Fruit fly (Drosophila melanogaster) whole organism, embryonic: ENCODE data around the gene CG11668.

Experiments
- Antp ChIP-seq: fragments of 200-800 bp; sonication (Bioruptor generic); optimal IDR thresholded peaks from 3 replicates; lab custom pipeline; 2016; ENCODE audit warnings: missing biosample characterization, missing genetic modification characterization
- Blimp-1 ChIP-seq: fragments of 200-800 bp; sonication (Bioruptor generic); optimal IDR thresholded peaks from 3 replicates; lab custom pipeline; 2018; ENCODE audit warnings: missing biosample characterization, missing genetic modification characterization, mild to moderate bottlenecking, moderate library complexity, missing genetic modification reagents
- CG11723 ChIP-seq: fragments of 200-800 bp; sonication (Bioruptor generic); optimal IDR thresholded peaks from 2 replicates; lab custom pipeline; 2017; ENCODE audit warnings: missing biosample characterization, mild to moderate bottlenecking, missing genetic modification characterization
- CG12942 ChIP-seq: fragments of 200-800 bp; sonication (Bioruptor generic); optimal IDR thresholded peaks from 3 replicates; lab custom pipeline; 2016; ENCODE audit warnings: missing biosample characterization, missing genetic modification characterization
- CG13624 ChIP-seq: fragments of 200-800 bp; sonication (Bioruptor generic); optimal IDR thresholded peaks from 2 replicates; lab custom pipeline; 2016; ENCODE audit warnings: missing biosample characterization, missing genetic modification characterization
- CG14710 ChIP-seq: fragments of 200-800 bp; sonication (Bioruptor generic); optimal IDR thresholded peaks from 3 replicates; lab custom pipeline; 2019; ENCODE audit warnings: missing biosample characterization, mild to moderate bottlenecking, missing genetic modification characterization, moderate library complexity
- CG1529 ChIP-seq: fragments of 200-800 bp; sonication (Bioruptor generic); optimal IDR thresholded peaks from 3 replicates; lab custom pipeline; 2018; ENCODE audit warnings: missing biosample characterization, missing genetic modification characterization
- CG17802 ChIP-seq: fragments of 200-800 bp; sonication (Bioruptor generic); optimal IDR thresholded peaks from 2 replicates; lab custom pipeline; 2018; ENCODE audit warnings: missing biosample characterization, mild to moderate bottlenecking, missing genetic modification characterization, moderate library complexity
- CG18764 ChIP-seq: fragments of 200-800 bp; sonication (Bioruptor generic); optimal IDR thresholded peaks from 3 replicates; lab custom pipeline; 2016; ENCODE audit warnings: missing biosample characterization, missing genetic modification characterization
- CG2712 ChIP-seq: fragments of 200-800 bp; optimal IDR thresholded peaks from 3 replicates; lab custom pipeline; 2019; ENCODE audit warnings: missing biosample characterization, mild to moderate bottlenecking, missing genetic modification characterization, moderate library complexity
- CG3065 ChIP-seq: fragments of 200-800 bp; sonication (Bioruptor generic); optimal IDR thresholded peaks from 2 replicates; lab custom pipeline; 2016; ENCODE audit warnings: missing biosample characterization, missing genetic modification characterization
- CG3281 ChIP-seq: fragments of 200-800 bp; sonication (Bioruptor generic); optimal IDR thresholded peaks from 3 replicates; lab custom pipeline; 2017; ENCODE audit warnings: missing biosample characterization, mild to moderate bottlenecking, missing genetic modification characterization
- CG42726 ChIP-seq: fragments of 200-800 bp; sonication (Bioruptor generic); IDR thresholded peaks from 2 replicates; pipeline ENCODE4 v1.3.6; 2022; ENCODE audit warnings: missing biosample characterization, missing genetic modification characterization; ENCODE audit not compliant: partially characterized antibody
- CG4424 ChIP-seq: fragments of 200-800 bp; sonication (Bioruptor generic); optimal IDR thresholded peaks from 3 replicates; lab custom pipeline; 2016; ENCODE audit warnings: missing biosample characterization, missing genetic modification characterization
- CG7372 ChIP-seq: fragments of 200-800 bp; sonication (Bioruptor generic); IDR thresholded peaks from 2 replicates; pipeline ENCODE4 v1.3.6; 2022; ENCODE audit warnings: missing biosample characterization, missing genetic modification characterization
- CG7786 ChIP-seq: fragments of 200-800 bp; sonication (Bioruptor generic); optimal IDR thresholded peaks from 2 replicates; lab custom pipeline; 2016; ENCODE audit warnings: missing biosample characterization, missing genetic modification characterization
- CG9609 ChIP-seq: fragments of 200-800 bp; sonication (Bioruptor generic); optimal IDR thresholded peaks from 3 replicates; lab custom pipeline; 2016; ENCODE audit warnings: missing biosample characterization, missing genetic modification characterization
- Chrac-16 ChIP-seq: fragments of 200-800 bp; sonication (Bioruptor generic); optimal IDR thresholded peaks from 3 replicates; lab custom pipeline; 2016; ENCODE audit warnings: missing biosample characterization, missing genetic modification characterization
- Dad ChIP-seq: fragments of 200-800 bp; sonication (Bioruptor generic); optimal IDR thresholded peaks from 3 replicates; lab custom pipeline; 2016; ENCODE audit warnings: missing biosample characterization, missing genetic modification characterization
- Dip3 ChIP-seq: fragments of 200-800 bp; sonication (Bioruptor generic); optimal IDR thresholded peaks from 3 replicates; lab custom pipeline; 2016; ENCODE audit warnings: missing biosample characterization, missing genetic modification characterization
- E2f2 ChIP-seq: fragments of 200-800 bp; sonication (Bioruptor generic); IDR thresholded peaks from 2 replicates; pipeline ENCODE4 v1.3.6; 2022; ENCODE audit warnings: missing biosample characterization, missing genetic modification characterization
- GATAe ChIP-seq: fragments of 200-800 bp; sonication (Bioruptor generic); conservative IDR thresholded peaks from 2 replicates; pipeline ENCODE4 v1.3.6; 2022; ENCODE audit warnings: missing biosample characterization, missing genetic modification characterization
- H15 ChIP-seq: fragments of 200-800 bp; sonication (Bioruptor generic); IDR thresholded peaks from 3 replicates; pipeline ENCODE4 v1.3.6; 2022; ENCODE audit warnings: missing biosample characterization, missing genetic modification characterization
- HLH54F ChIP-seq: fragments of 200-800 bp; sonication (Bioruptor generic); optimal IDR thresholded peaks from 3 replicates; lab custom pipeline; 2016; ENCODE audit warnings: missing biosample characterization, missing genetic modification characterization
- HLHmδ ChIP-seq: fragments of 200-800 bp; sonication (Bioruptor generic); optimal IDR thresholded peaks from 2 replicates; lab custom pipeline; 2018; ENCODE audit warnings: missing biosample characterization, mild to moderate bottlenecking, missing genetic modification characterization, moderate library complexity
- HmgD ChIP-seq: fragments of 200-800 bp; sonication (Bioruptor generic); optimal IDR thresholded peaks from 3 replicates; lab custom pipeline; 2016; ENCODE audit warnings: missing biosample characterization, missing genetic modification characterization
- Hmr ChIP-seq: fragments of 200-800 bp; sonication (Bioruptor generic); optimal IDR thresholded peaks from 3 replicates; lab custom pipeline; 2017; ENCODE audit warnings: mild to moderate bottlenecking, missing biosample characterization, missing genetic modification reagents, missing genetic modification characterization
- MBD-R2 ChIP-seq: fragments of 200-800 bp; sonication (Bioruptor generic); IDR thresholded peaks from 2 replicates; pipeline ENCODE4 v1.3.6; 2022; ENCODE audit warnings: missing biosample characterization, missing genetic modification characterization
- Med ChIP-seq: fragments of 200-800 bp; sonication (Bioruptor generic); peaks from one replicate; lab custom pipeline; 2016; ENCODE audit warnings: missing biosample characterization, missing genetic modification characterization, mild to moderate bottlenecking, inconsistent platforms, moderate library complexity
- Neu2 ChIP-seq: fragments of 200-800 bp; sonication (Bioruptor generic); optimal IDR thresholded peaks from 3 replicates; lab custom pipeline; 2016; ENCODE audit warnings: missing biosample characterization, missing genetic modification characterization, borderline replicate concordance
- Opbp ChIP-seq: fragments of 200-800 bp; sonication (Bioruptor generic); IDR thresholded peaks from 3 replicates; pipeline ENCODE4 v1.3.6; 2022; ENCODE audit warnings: missing biosample characterization, missing genetic modification characterization; ENCODE audit not compliant: partially characterized antibody
- Sin3A ChIP-seq: fragments of >200 bp; optimal IDR thresholded peaks from 2 replicates; lab custom pipeline; 2018
- Tbp ChIP-seq: fragments of >200 bp; optimal IDR thresholded peaks from 2 replicates; lab custom pipeline; 2018; ENCODE audit warnings: missing biosample characterization, missing genetic modification characterization
- abd-A ChIP-seq: fragments of 200-800 bp; sonication (Bioruptor generic); optimal IDR thresholded peaks from 3 replicates; lab custom pipeline; 2019; ENCODE audit warnings: missing biosample characterization, mild to moderate bottlenecking, missing genetic modification characterization, moderate library complexity
- ac ChIP-seq: fragments of 200-800 bp; sonication (Bioruptor generic); optimal IDR thresholded peaks from 3 replicates; lab custom pipeline; 2017; ENCODE audit warnings: missing biosample characterization, mild to moderate bottlenecking, missing genetic modification characterization
- bowl ChIP-seq: fragments of 200-800 bp; sonication (Bioruptor generic); IDR thresholded peaks from 2 replicates; pipeline ENCODE4 v1.3.6; 2022; ENCODE audit warnings: missing biosample characterization, missing genetic modification characterization
- cas ChIP-seq: fragments of 200-800 bp; sonication (Bioruptor generic); IDR thresholded peaks from 2 replicates; pipeline ENCODE4 v1.3.6; 2022; ENCODE audit warnings: missing biosample characterization, missing genetic modification characterization
- dimm ChIP-seq: fragments of 200-800 bp; sonication (Bioruptor generic); IDR thresholded peaks from 2 replicates; pipeline ENCODE4 v1.3.6; 2022; ENCODE audit warnings: missing biosample characterization, missing genetic modification characterization
- dmrt11E ChIP-seq: fragments of 200-800 bp; sonication (Bioruptor generic); optimal IDR thresholded peaks from 3 replicates; lab custom pipeline; 2018; ENCODE audit warnings: missing biosample characterization, mild to moderate bottlenecking, missing genetic modification characterization, moderate library complexity
- ems ChIP-seq: fragments of 200-800 bp; sonication (Bioruptor generic); optimal IDR thresholded peaks from 3 replicates; lab custom pipeline; 2016; ENCODE audit warnings: missing biosample characterization, missing genetic modification characterization
- fd96Cb ChIP-seq: fragments of 200-800 bp; sonication (Bioruptor generic); optimal IDR thresholded peaks from 2 replicates; lab custom pipeline; 2018; ENCODE audit warnings: missing biosample characterization, mild to moderate bottlenecking, missing genetic modification characterization, moderate library complexity
- fru ChIP-seq: fragments of >200 bp; optimal IDR thresholded peaks from 2 replicates; lab custom pipeline; 2017
- knrl ChIP-seq: fragments of 200-800 bp; sonication (Bioruptor generic); IDR thresholded peaks from 3 replicates; pipeline ENCODE4 v1.3.6; 2022; ENCODE audit warnings: missing biosample characterization, missing genetic modification characterization; ENCODE audit not compliant: partially characterized antibody
- pan ChIP-seq, 4 experiments: fragments of >200 bp in 3 of 4; fragments of 200-800 bp in 1 of 4; sonication (Bioruptor generic) in 1 of 4; optimal IDR thresholded peaks in 3 of 4; IDR thresholded peaks in 1 of 4; 2 replicates each; pipeline versions ENCODE4 v1.3.6 to Lab custom; 2017 to 2022; ENCODE audit warnings: missing biosample characterization in 2 of 4, missing genetic modification characterization in 2 of 4, mixed read lengths in 1 of 4
- pnt ChIP-seq: fragments of 200-800 bp; sonication (Bioruptor generic); optimal IDR thresholded peaks from 3 replicates; lab custom pipeline; 2016; ENCODE audit warnings: missing biosample characterization, missing genetic modification characterization
- pros ChIP-seq: fragments of 200-800 bp; sonication (Bioruptor generic); optimal IDR thresholded peaks from 3 replicates; lab custom pipeline; 2019; ENCODE audit warnings: missing biosample characterization, mild to moderate bottlenecking, missing genetic modification characterization, moderate library complexity
- pzg ChIP-seq: fragments of 200-800 bp; sonication (Bioruptor generic); optimal IDR thresholded peaks from 3 replicates; lab custom pipeline; 2018; ENCODE audit warnings: missing biosample characterization, mild to moderate bottlenecking, missing genetic modification characterization, moderate library complexity
- sens-2 ChIP-seq: fragments of 200-800 bp; sonication (Bioruptor generic); IDR thresholded peaks from 2 replicates; pipeline ENCODE4 v1.3.6; 2022; ENCODE audit warnings: missing biosample characterization, missing genetic modification characterization
- sisA ChIP-seq: fragments of 200-800 bp; sonication (Bioruptor generic); IDR thresholded peaks from 2 replicates; pipeline ENCODE4 v1.3.6; 2022; ENCODE audit warnings: missing biosample characterization, missing genetic modification characterization
- sqz ChIP-seq: fragments of 200-800 bp; sonication (Bioruptor generic); optimal IDR thresholded peaks from 3 replicates; lab custom pipeline; 2018; ENCODE audit warnings: missing biosample characterization, mild to moderate bottlenecking, missing genetic modification characterization
- tap ChIP-seq: fragments of 200-800 bp; optimal IDR thresholded peaks from 3 replicates; lab custom pipeline; 2019; ENCODE audit warnings: missing biosample characterization, mild to moderate bottlenecking, missing genetic modification characterization, moderate library complexity

The CG11668 gene

DNA sequence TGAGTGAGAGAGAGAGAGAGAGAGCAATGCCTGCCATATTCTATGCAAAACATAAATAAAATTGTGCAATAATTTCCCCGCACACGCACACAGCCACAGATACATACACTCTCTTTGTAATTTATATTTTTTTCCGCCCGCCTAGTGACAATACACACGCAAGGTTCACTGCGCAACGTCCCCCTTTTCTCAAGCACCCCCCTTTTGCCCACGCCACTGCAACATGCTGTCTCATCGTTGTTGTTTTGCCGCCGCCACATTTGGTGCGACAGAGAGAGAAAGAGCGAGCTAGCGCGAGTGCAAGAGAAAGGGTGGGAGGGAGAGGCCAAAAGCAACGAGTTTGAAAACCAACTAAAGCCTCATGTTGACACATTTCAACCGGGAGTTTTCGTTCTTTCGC is 25.8 kb upstream of the CG11668 start (continued):
- TF ChIP-seq CG14710 (tag; lab: Kevin White, UChicago) (no peak), fru (lab: Kevin White, UChicago) (no peak), CG7372 (GFP tag; lab: Robert Waterston, UW) (peak; percentile 7; the same call in 1 of the 2 replicates), HmgD (GFP tag; lab: Kevin White, UChicago) (peak; percentile 36), pros (GFP tag; lab: Kevin White, UChicago) (peak; percentile 29), sqz (GFP tag; lab: Kevin White, UChicago) (peak; percentile 68), Dad (GFP tag; lab: Kevin White, UChicago) (peak; percentile 31), CG42726 (GFP tag; lab: Robert Waterston, UW) (0 out of 2 replicates have a peak, but pooled peaks have one; percentile 52), CG3281 (GFP tag; lab: Kevin White, UChicago) (peak; percentile 30), Dip3 (GFP tag; lab: Kevin White, UChicago) (peak; percentile 69), fd96Cb (no peak), tap (tag; lab: Kevin White, UChicago) (no peak), CG13624 (GFP tag; lab: Kevin White, UChicago) (peak; percentile 60), sens-2 (GFP tag; lab: Robert Waterston, UW) (peak; percentile 39; the same call in 1 of the 2 replicates), bowl (GFP tag; lab: Robert Waterston, UW) (peak; percentile 51; the same call in 1 of the 2 replicates), CG2712 (tag; lab: Kevin White, UChicago) (peak; percentile 36), pan (optimal IDR thresholded peaks at IDR 0.05; lab: Kevin White, UChicago) (no peak), pan (GFP tag; optimal IDR thresholded peaks at IDR 0.05 in 1 of 2, IDR thresholded peaks at IDR 0.05 in 1 of 2) (peak in 1 of 2 experiments; percentile 78), CG17802 (tag; lab: Kevin White, UChicago) (no peak), Blimp-1 (GFP tag; lab: Kevin White, UChicago) (peak; percentile 1), GATAe (GFP tag; lab: Robert Waterston, UW) (no peak), CG18764 (no peak), pzg (peak; percentile 18), MBD-R2 (GFP tag; lab: Robert Waterston, UW) (peak; percentile 35; the same call in 1 of the 2 replicates), ac (GFP tag; lab: Kevin White, UChicago) (no peak), Chrac-16 (GFP tag; lab: Kevin White, UChicago) (peak; percentile 53), pnt (GFP tag; lab: Kevin White, UChicago) (peak; percentile 40), Tbp (GFP tag; lab: Kevin White, UChicago) (no peak), E2f2 (peak; percentile 45), dimm (GFP tag; lab: Robert Waterston, UW) (0 out of 2 replicates have a peak, but pooled peaks have one; percentile 16), knrl (peak; percentile 16; the same call in 1 of the 3 replicates), CG4424 (GFP tag; lab: Kevin White, UChicago) (peak; percentile 18), CG1529 (GFP tag; lab: Kevin White, UChicago) (no peak), abd-A (tag; lab: Kevin White, UChicago) (peak; percentile 57), CG7786 (GFP tag; lab: Kevin White, UChicago) (peak; percentile 65), HLHmδ (GFP tag; lab: Kevin White, UChicago) (peak; percentile 26), Hmr (GFP tag; lab: Kevin White, UChicago) (peak; percentile 57), Neu2 (no peak), HLH54F (GFP tag; lab: Kevin White, UChicago) (peak; percentile 55), ems (GFP tag; lab: Kevin White, UChicago) (peak; percentile 61), Sin3A (lab: Kevin White, UChicago) (no peak), CG11723 (peak; percentile 49), cas (no peak), sisA (GFP tag; lab: Robert Waterston, UW) (peak; percentile 74), CG9609 (GFP tag; lab: Kevin White, UChicago) (peak; percentile 49), CG3065 (no peak), Opbp (GFP tag; lab: Robert Waterston, UW) (no peak), Med (peak; percentile 96), CG12942 (peak; percentile 49), Antp (GFP tag; lab: Kevin White, UChicago) (peak; percentile 76), dmrt11E (peak; percentile 49), H15 (GFP tag; lab: Robert Waterston, UW) (peak; percentile 55; the same call in 2 of the 3 replicates)
